Worm (Caenorhabditis elegans) whole organism, young adult: ENCODE measurements around the gene srw-97.
A peak's percentile ranks its signal among the peaks of the same experiment; 100 is the strongest.
"Not testable (repeated sequence)": the region's sequence is repeated elsewhere in the genome, so short reads cannot be mapped to it uniquely, and the experiment has no call there.

Experiments
- D2030.7 ChIP-seq: fragments of 200-800 bp; sonication (Bioruptor generic); IDR thresholded peaks from 2 replicates; pipeline ENCODE4 v1.3.6; 2022; ENCODE audit warnings: missing genetic modification reagents, missing genetic modification characterization, missing compliant biosample characterization
- F33H1.4 ChIP-seq: fragments of 200-800 bp; sonication (Bioruptor generic); IDR thresholded peaks from 2 replicates; pipeline ENCODE4 v1.3.6; 2022; ENCODE audit warnings: missing genetic modification reagents, missing genetic modification characterization, missing compliant biosample characterization
- F37B4.10 ChIP-seq: fragments of 200-800 bp; sonication (Bioruptor generic); IDR thresholded peaks from 2 replicates; pipeline ENCODE4 v1.3.6; 2022; ENCODE audit warnings: missing genetic modification characterization, missing compliant biosample characterization
- F39B2.1 ChIP-seq: fragments of 200-800 bp; sonication (Bioruptor generic); IDR thresholded peaks from 2 replicates; pipeline ENCODE4 v1.3.6; 2022; ENCODE audit warnings: missing genetic modification reagents, missing genetic modification characterization, missing compliant biosample characterization
- T26A5.8 ChIP-seq: sonication (generic microtip); optimal IDR thresholded peaks from 2 replicates; lab custom pipeline; 2016; ENCODE audit warnings: missing genetic modification characterization, missing compliant biosample characterization
- Y67H2A.10 ChIP-seq: fragments of 200-800 bp; sonication (Bioruptor generic); conservative IDR thresholded peaks from 2 replicates; pipeline ENCODE4 v1.3.6; 2022; ENCODE audit warnings: missing genetic modification reagents, missing genetic modification characterization, missing compliant biosample characterization
- Y95B8A.8 ChIP-seq: fragments of 200-800 bp; sonication (Bioruptor generic); IDR thresholded peaks from 2 replicates; pipeline ENCODE4 v1.3.6; 2022; ENCODE audit warnings: missing genetic modification reagents, missing genetic modification characterization, missing compliant biosample characterization
- aptf-2 ChIP-seq: fragments of 200-800 bp; sonication (Bioruptor generic); conservative IDR thresholded peaks from 2 replicates; pipeline ENCODE4 v1.3.6; 2022; ENCODE audit warnings: missing genetic modification reagents, missing genetic modification characterization, missing compliant biosample characterization
- atf-7 ChIP-seq: sonication (generic microtip); optimal IDR thresholded peaks from 2 replicates; lab custom pipeline; 2017; ENCODE audit warnings: mild to moderate bottlenecking, missing genetic modification characterization, missing compliant biosample characterization
- athp-1 ChIP-seq: sonication (generic microtip); optimal IDR thresholded peaks from 2 replicates; lab custom pipeline; 2017; ENCODE audit warnings: mild to moderate bottlenecking, missing genetic modification characterization, missing compliant biosample characterization
- attf-3 ChIP-seq: fragments of 200-800 bp; sonication (Bioruptor generic); conservative IDR thresholded peaks from 2 replicates; pipeline ENCODE4 v1.3.6; 2022; ENCODE audit warnings: missing genetic modification reagents, missing genetic modification characterization, missing compliant biosample characterization
- attf-5 ChIP-seq: fragments of 200-800 bp; sonication (Bioruptor generic); optimal IDR thresholded peaks from 2 replicates; lab custom pipeline; 2018; ENCODE audit warnings: mild to moderate bottlenecking, missing genetic modification characterization, missing compliant biosample characterization
- ceh-27 ChIP-seq: fragments of 200-800 bp; sonication (Bioruptor generic); optimal IDR thresholded peaks from 2 replicates; lab custom pipeline; 2018; ENCODE audit warnings: mild to moderate bottlenecking, missing genetic modification characterization, moderate library complexity, missing compliant biosample characterization
- ceh-91 ChIP-seq: fragments of 200-800 bp; sonication (Bioruptor generic); IDR thresholded peaks from 2 replicates; pipeline ENCODE4 v1.3.6; 2022; ENCODE audit warnings: missing genetic modification reagents, missing genetic modification characterization, missing compliant biosample characterization
- dox-1 ChIP-seq: fragments of 200-800 bp; sonication (Bioruptor generic); IDR thresholded peaks from 2 replicates; pipeline ENCODE4 v1.3.6; 2022; ENCODE audit warnings: missing genetic modification reagents, missing genetic modification characterization, missing compliant biosample characterization
- dpl-1 ChIP-seq: fragments of 150-350 bp; optimal IDR thresholded peaks from 2 replicates; lab custom pipeline; 2014; ENCODE audit warnings: missing biosample characterization, missing genetic modification reagents, missing genetic modification characterization
- ets-4 ChIP-seq: fragments of 200-800 bp; sonication (Bioruptor generic); optimal IDR thresholded peaks from 2 replicates; lab custom pipeline; 2018; ENCODE audit warnings: mild to moderate bottlenecking, missing genetic modification characterization, missing compliant biosample characterization
- fkh-3 ChIP-seq: sonication (generic microtip); optimal IDR thresholded peaks from 2 replicates; lab custom pipeline; 2016; ENCODE audit warnings: mild to moderate bottlenecking, missing genetic modification characterization, missing compliant biosample characterization
- hmg-1.2 ChIP-seq: fragments of 200-800 bp; sonication (Bioruptor generic); IDR thresholded peaks from 2 replicates; pipeline ENCODE4 v1.3.6; 2022; ENCODE audit warnings: missing genetic modification reagents, missing genetic modification characterization, missing compliant biosample characterization
- hmg-20 ChIP-seq: fragments of 200-800 bp; sonication (Bioruptor generic); IDR thresholded peaks from 2 replicates; pipeline ENCODE4 v1.3.6; 2022; ENCODE audit warnings: missing genetic modification reagents, missing genetic modification characterization, missing compliant biosample characterization
- let-607 ChIP-seq, 2 experiments: fragments of 200-800 bp in 1 of 2; sonication (Bioruptor generic) in 1 of 2; sonication (generic microtip) in 1 of 2; optimal IDR thresholded peaks; 2 replicates each; lab custom pipeline; 2016 to 2018; ENCODE audit warnings: mild to moderate bottlenecking in 2 of 2, missing compliant biosample characterization in 2 of 2, missing genetic modification characterization in 2 of 2, moderate library complexity in 2 of 2, missing genotype in 1 of 2
- lir-1 ChIP-seq: fragments of 200-800 bp; sonication (Bioruptor generic); conservative IDR thresholded peaks from 2 replicates; pipeline ENCODE4 v1.3.6; 2022; ENCODE audit warnings: missing genetic modification reagents, missing genetic modification characterization, missing compliant biosample characterization
- lsl-1 ChIP-seq: fragments of 200-800 bp; sonication (Bioruptor generic); optimal IDR thresholded peaks from 2 replicates; lab custom pipeline; 2018; ENCODE audit warnings: mild to moderate bottlenecking, missing genetic modification characterization, moderate library complexity, missing compliant biosample characterization
- lsy-27 ChIP-seq: sonication (generic microtip); optimal IDR thresholded peaks from 2 replicates; lab custom pipeline; 2017; ENCODE audit warnings: missing genetic modification characterization, mild to moderate bottlenecking, missing compliant biosample characterization, antibody characterized with exemption, missing genotype, borderline replicate concordance; ENCODE audit not compliant: insufficient read depth
- madf-6 ChIP-seq: fragments of 200-800 bp; sonication (Bioruptor generic); IDR thresholded peaks from 2 replicates; pipeline ENCODE4 v1.3.6; 2022; ENCODE audit warnings: missing genetic modification reagents, missing genetic modification characterization, missing compliant biosample characterization
- madf-8 ChIP-seq: fragments of 200-800 bp; sonication (Bioruptor generic); conservative IDR thresholded peaks from 2 replicates; pipeline ENCODE4 v1.3.6; 2022; ENCODE audit warnings: missing genetic modification reagents, missing genetic modification characterization, missing compliant biosample characterization
- mcd-1 ChIP-seq: fragments of 200-800 bp; sonication (Bioruptor generic); IDR thresholded peaks from 2 replicates; pipeline ENCODE4 v1.3.6; 2022; ENCODE audit warnings: missing genetic modification reagents, missing genetic modification characterization, missing compliant biosample characterization
- nhr-80 ChIP-seq: sonication (generic microtip); optimal IDR thresholded peaks from 2 replicates; lab custom pipeline; 2016; ENCODE audit warnings: missing genetic modification characterization, missing compliant biosample characterization
- rcor-1 ChIP-seq: fragments of 200-800 bp; sonication (Bioruptor generic); IDR thresholded peaks from 2 replicates; pipeline ENCODE4 v1.3.6; 2022; ENCODE audit warnings: missing genetic modification reagents, missing genetic modification characterization, missing compliant biosample characterization
- tbp1 ChIP-seq: fragments of 200-800 bp; sonication (Bioruptor generic); optimal IDR thresholded peaks from 2 replicates; lab custom pipeline; 2018; ENCODE audit warnings: mild to moderate bottlenecking, missing genetic modification characterization, missing compliant biosample characterization

Gene srw-97

DNA sequence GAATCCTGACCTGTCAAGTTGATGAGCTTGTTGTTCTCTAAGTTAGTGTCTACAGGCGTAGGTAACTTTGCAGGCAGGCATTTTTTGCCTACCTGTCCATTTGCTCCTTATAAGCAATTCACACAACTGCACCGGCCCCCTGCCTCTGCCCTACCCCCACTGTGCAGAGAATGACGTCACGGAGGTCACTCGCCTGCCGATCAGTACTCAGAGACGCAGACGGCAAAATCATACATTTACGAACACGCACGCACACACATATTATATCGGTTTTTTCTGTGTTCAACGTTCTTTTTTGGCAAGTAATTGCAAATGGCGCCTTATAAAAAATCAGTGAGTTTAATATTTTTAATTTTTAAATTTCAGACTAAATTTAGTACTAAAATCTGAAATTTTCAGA, 5.3 kb downstream of the srw-97 start, which contains the start of gene duxl-1:
Gene duxl-1 (plus strand): TSS at position 184 of the 400 bp plus-strand sequence.
- TF ChIP-seq F39B2.1 (GFP tag; lab: Robert Waterston, UW) (no peak), dpl-1 (GFP tag; lab: Kevin White, UChicago) (no peak), lsy-27 (no peak), atf-7 (tag; lab: Kevin White, UChicago) (peak; percentile 90), tbp1 (GFP tag; lab: Kevin White, UChicago) (peak; percentile 15), fkh-3 (tag; lab: Kevin White, UChicago) (no peak), dox-1 (GFP tag; lab: Robert Waterston, UW) (peak; percentile 22; the same call in 1 of the 2 replicates), let-607 (tag; optimal IDR thresholded peaks at IDR 0.05; lab: Kevin White, UChicago) (peak in 1 of 2 experiments; percentile 3), nhr-80 (tag; lab: Kevin White, UChicago) (peak; percentile 57), athp-1 (tag; lab: Kevin White, UChicago) (no peak), F37B4.10 (GFP tag; lab: Robert Waterston, UW) (no peak), attf-5 (GFP tag; lab: Kevin White, UChicago) (peak; percentile 61), Y67H2A.10 (GFP tag; lab: Robert Waterston, UW) (no peak), hmg-1.2 (peak; percentile 53; the same call in 1 of the 2 replicates), ets-4 (GFP tag; lab: Kevin White, UChicago) (no peak)

DNA sequence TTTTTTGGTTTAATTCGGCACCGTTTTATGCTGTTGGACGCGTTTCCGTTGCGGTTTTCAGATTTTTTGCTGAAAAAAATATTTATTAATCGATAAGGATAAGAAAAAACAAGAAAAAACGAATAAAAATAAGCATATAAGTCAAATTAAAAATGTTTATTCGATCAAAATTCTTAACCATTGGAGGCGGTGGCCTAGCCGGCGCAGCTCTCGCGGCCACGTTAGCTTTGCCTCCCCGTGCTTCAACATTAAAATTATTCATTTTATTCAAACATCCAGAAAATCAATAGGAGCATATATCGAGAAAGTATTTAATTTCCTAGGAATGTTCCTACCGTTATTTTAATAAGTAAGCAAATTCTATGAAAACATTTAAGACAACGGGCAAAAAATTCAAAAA, 5.9 kb downstream of the srw-97 start, which contains the start of gene ZC204.14:
Gene ZC204.14 (minus strand): TSS at position 69 of the 400 bp plus-strand sequence.
- TF ChIP-seq lir-1 (GFP tag; lab: Robert Waterston, UW) (no peak), hmg-1.2 (peak; percentile 77)
- TF ChIP-seq, all 124 proteins: peak for 1

ce11 chrII:1661300-1661838, 7.4 kb downstream of the srw-97 start:
- TF ChIP-seq ceh-91 (peak; percentile 62), D2030.7 (GFP tag; lab: Robert Waterston, UW) (peak; percentile 63), attf-3 (GFP tag; lab: Robert Waterston, UW) (peak; percentile 44; the same call in 1 of the 2 replicates), Y95B8A.8 (0 out of 2 replicates have a peak, but pooled peaks have one; percentile 53), mcd-1 (GFP tag; lab: Robert Waterston, UW) (peak; percentile 80), F33H1.4 (GFP tag; lab: Robert Waterston, UW) (peak; percentile 30; the same call in 1 of the 2 replicates), aptf-2 (GFP tag; lab: Robert Waterston, UW) (0 out of 2 replicates have a peak, but pooled peaks have one; percentile 58), lsl-1 (peak; percentile 22), madf-8 (peak; percentile 53), rcor-1 (GFP tag; lab: Robert Waterston, UW) (peak; percentile 63; the same call in 1 of the 2 replicates), hmg-1.2 (peak; percentile 91), let-607 (tag; optimal IDR thresholded peaks at IDR 0.05; lab: Kevin White, UChicago) (peak in 1 of 2 experiments; percentile 28), dox-1 (GFP tag; lab: Robert Waterston, UW) (peak; percentile 85), madf-6 (GFP tag; lab: Robert Waterston, UW) (peak; percentile 56)

ce11 chrII:1660888-1661287, 7.9 kb downstream of the srw-97 start, which contains the start of gene ZC204.13:
Gene ZC204.13 (minus strand): TSS chrII:1660988.
- not testable (repeated sequence) for TF ChIP-seq ceh-27; hmg-20; T26A5.8 (tag; lab: Kevin White, UChicago)

DNA sequence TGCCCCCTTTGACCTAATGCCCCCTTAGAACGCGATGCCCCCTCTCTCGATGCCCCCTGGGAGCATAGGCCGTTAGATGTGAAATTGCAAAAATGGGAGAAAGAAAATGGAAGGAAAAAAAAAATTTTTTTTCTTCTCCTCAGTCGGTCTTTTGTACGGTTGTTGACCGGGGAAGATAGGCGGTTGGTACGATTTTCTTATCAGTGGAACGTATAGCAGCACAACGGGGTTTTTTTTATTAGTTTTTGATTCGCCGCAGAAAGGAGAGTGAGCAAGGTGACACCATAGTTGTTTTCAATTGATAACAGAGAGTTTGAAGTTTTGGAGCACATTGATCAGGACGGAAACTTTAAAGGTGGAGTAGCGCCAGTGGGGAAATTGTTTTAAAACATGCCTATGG, 9.1 kb downstream of the srw-97 start:
- TF ChIP-seq nhr-80 (tag; lab: Kevin White, UChicago) (peak; percentile 75), dox-1 (GFP tag; lab: Robert Waterston, UW) (peak; percentile 67; the same call in 1 of the 2 replicates)
- TF ChIP-seq, all 124 proteins: peak for 2; not testable (repeated sequence) for 122
